Worm (Caenorhabditis elegans): Measurements from ENCODE around the gene clec-147.

Gene clec-147

DNA sequence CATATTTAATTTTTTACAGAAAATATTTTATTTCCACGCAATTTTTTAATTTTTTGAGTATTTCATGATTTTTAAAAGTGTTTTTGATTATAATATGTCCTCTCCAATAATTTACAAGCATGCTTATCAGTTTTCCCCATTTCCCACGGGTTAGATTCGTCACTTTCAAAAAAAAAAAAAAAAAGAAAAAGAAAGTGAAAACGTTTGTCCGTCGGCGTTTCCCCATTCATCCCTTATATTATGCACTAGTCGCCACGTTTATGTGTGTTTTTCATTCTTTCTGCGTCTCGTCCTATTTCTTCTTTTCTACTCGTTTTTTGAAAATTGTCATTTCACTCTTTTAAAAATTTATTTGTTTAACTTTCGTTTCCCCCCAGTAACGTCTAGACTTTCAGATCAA, 48.2 kb downstream of the clec-147 start, which contains the start of gene vnut-1:
TSS of gene vnut-1 (plus strand) at position 396 of the 400 bp plus-strand sequence.
- TF ChIP-seq ceh-19 (GFP tag; optimal IDR thresholded peaks at IDR 0.05) (no peak), nfya-1 (tag; optimal IDR thresholded peaks at IDR 0.05) (peak; percentile 4)

DNA sequence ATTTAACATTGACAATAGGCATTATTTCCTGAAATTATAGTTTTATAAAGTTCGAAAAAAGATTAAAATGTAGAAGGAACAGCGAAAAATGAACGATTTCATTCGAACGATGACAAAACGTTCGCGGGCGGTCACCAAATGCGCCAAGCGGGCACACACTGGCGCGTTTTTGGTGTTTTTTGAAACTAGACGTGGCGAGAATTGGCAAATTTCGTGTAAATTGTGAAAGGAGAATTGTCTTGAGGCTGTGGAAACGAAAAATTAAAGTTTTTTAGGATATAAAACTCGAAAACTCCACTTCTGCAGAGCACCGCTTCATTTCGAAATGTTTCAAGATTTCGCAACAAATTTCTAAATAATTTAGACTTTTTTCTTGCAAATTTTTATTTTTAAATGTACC, 49.0 kb downstream of the clec-147 start, which contains the start of gene usp-14:
TSS of gene usp-14 (minus strand) at position 28 of the 400 bp plus-strand sequence.
- TF ChIP-seq pax-1 (tag; optimal IDR thresholded peaks at IDR 0.05) (no peak), ceh-31 (tag; optimal IDR thresholded peaks at IDR 0.05) (peak; percentile 25)

Data from whole organism, late embryonic.